Worm (Caenorhabditis elegans) whole organism, L3 larva: Measurements from ENCODE around the gene rpl-6.

Source experiments
- ceh-16 ChIP-seq: sonication (generic microtip); optimal IDR thresholded peaks from 2 replicates; lab custom pipeline; 2017; ENCODE audit warnings: missing biosample characterization, missing genetic modification characterization
- ceh-82 ChIP-seq: fragments of 150-350 bp; optimal IDR thresholded peaks from 2 replicates; lab custom pipeline; 2014; ENCODE audit warnings: missing biosample characterization, missing genetic modification characterization
- elt-3 ChIP-seq, 3 experiments: fragments of 150-350 bp in 1 of 3; sonication (generic microtip) in 2 of 3; optimal IDR thresholded peaks; 2 replicates in 2 of 3; 4 replicates in 1 of 3; lab custom pipeline; 2014 to 2017; ENCODE audit warnings: missing biosample characterization in 3 of 3, missing genetic modification characterization in 3 of 3
- fos-1 ChIP-seq: fragments of 150-350 bp; optimal IDR thresholded peaks from 2 replicates; lab custom pipeline; 2014; ENCODE audit warnings: missing biosample characterization, missing genetic modification characterization
- lin-15B ChIP-seq: fragments of 150-350 bp; optimal IDR thresholded peaks from 2 replicates; lab custom pipeline; 2014; ENCODE audit warnings: missing biosample characterization, missing genetic modification characterization
- lin-39 ChIP-seq: fragments of 150-350 bp; optimal IDR thresholded peaks from 2 replicates; lab custom pipeline; 2018; ENCODE audit warnings: missing biosample characterization, missing genetic modification reagents, missing genetic modification characterization
- nfya-1 ChIP-seq: sonication (generic microtip); optimal IDR thresholded peaks from 2 replicates; lab custom pipeline; 2017; ENCODE audit warnings: missing genetic modification characterization, mild to moderate bottlenecking, missing compliant biosample characterization, antibody characterized with exemption, moderate library complexity; ENCODE audit not compliant: insufficient read depth
- nhr-12 ChIP-seq: fragments of 150-350 bp; optimal IDR thresholded peaks from 2 replicates; lab custom pipeline; 2014; ENCODE audit warnings: missing biosample characterization, missing genetic modification characterization
- nhr-77 ChIP-seq: fragments of 150-350 bp; optimal IDR thresholded peaks from 2 replicates; lab custom pipeline; 2014; ENCODE audit warnings: missing biosample characterization, missing genetic modification characterization

- TF ChIP-seq lin-39 (tag; lab: Kevin White, UChicago) (no peak), nhr-77 (no peak), nhr-12 (tag; lab: Kevin White, UChicago) (no peak), fos-1 (tag; lab: Kevin White, UChicago) (no peak), ceh-16 (tag; lab: Kevin White, UChicago) (no peak), elt-3 (tag; optimal IDR thresholded peaks at IDR 0.05; lab: Kevin White, UChicago) (no peak), lin-15B (tag; lab: Kevin White, UChicago) (no peak), nfya-1 (no peak), ceh-82 (tag; lab: Kevin White, UChicago) (no peak)
Observed at ce11 chrIII:7161055-7161454, 47.2 kb upstream of the rpl-6 start, which contains the start of gene rnp-7.
